Fruit fly (Drosophila melanogaster) whole organism, embryonic: Measurements from ENCODE around the gene CG31826.

Source experiments
- Abd-B ChIP-seq: fragments of 200-800 bp; sonication (Bioruptor generic); optimal IDR thresholded peaks from 2 replicates; lab custom pipeline; 2018; ENCODE audit warnings: missing biosample characterization, mild to moderate bottlenecking, missing genetic modification characterization, moderate library complexity
- Awh ChIP-seq: fragments of 200-800 bp; sonication (Bioruptor generic); IDR thresholded peaks from 2 replicates; pipeline ENCODE4, ENCODE4 v1.3.6; 2022; ENCODE audit warnings: missing biosample characterization, missing genetic modification characterization
- CG10274 ChIP-seq: fragments of 200-800 bp; sonication (Bioruptor generic); optimal IDR thresholded peaks from 3 replicates; lab custom pipeline; 2017; ENCODE audit warnings: missing biosample characterization, mild to moderate bottlenecking, missing genetic modification characterization
- CG10462 ChIP-seq: fragments of 200-800 bp; sonication (Bioruptor generic); optimal IDR thresholded peaks from 2 replicates; lab custom pipeline; 2016; ENCODE audit warnings: missing biosample characterization, missing genetic modification characterization
- CG11695 ChIP-seq: fragments of 200-800 bp; sonication (Bioruptor generic); IDR thresholded peaks from 3 replicates; pipeline ENCODE4 v1.3.6; 2022; ENCODE audit warnings: missing biosample characterization, missing genetic modification characterization
- CG12744 ChIP-seq: fragments of 200-800 bp; sonication (Bioruptor generic); optimal IDR thresholded peaks from 2 replicates; lab custom pipeline; 2016; ENCODE audit warnings: missing biosample characterization, missing genetic modification characterization
- CG14710 ChIP-seq: fragments of 200-800 bp; sonication (Bioruptor generic); optimal IDR thresholded peaks from 3 replicates; lab custom pipeline; 2019; ENCODE audit warnings: missing biosample characterization, mild to moderate bottlenecking, missing genetic modification characterization, moderate library complexity
- CG14965 ChIP-seq: fragments of 200-800 bp; sonication (Bioruptor generic); optimal IDR thresholded peaks from 2 replicates; lab custom pipeline; 2016; ENCODE audit warnings: missing biosample characterization, missing genetic modification characterization, borderline replicate concordance
- CG15269 ChIP-seq: fragments of 200-800 bp; sonication (Bioruptor generic); optimal IDR thresholded peaks from 2 replicates; lab custom pipeline; 2018; ENCODE audit warnings: missing biosample characterization, mild to moderate bottlenecking, missing genetic modification characterization, moderate library complexity
- CG16779 ChIP-seq: fragments of 200-800 bp; sonication (Bioruptor generic); IDR thresholded peaks from 2 replicates; pipeline ENCODE4 v1.3.6; 2022; ENCODE audit warnings: missing biosample characterization, missing genetic modification characterization
- CG18619 ChIP-seq: fragments of 200-800 bp; sonication (Bioruptor generic); optimal IDR thresholded peaks from 3 replicates; lab custom pipeline; 2017; ENCODE audit warnings: missing biosample characterization, mild to moderate bottlenecking, missing genetic modification characterization
- CG2116 ChIP-seq: fragments of 200-800 bp; sonication (Bioruptor generic); optimal IDR thresholded peaks from 3 replicates; lab custom pipeline; 2018; ENCODE audit warnings: missing biosample characterization, mild to moderate bottlenecking, missing genetic modification characterization
- CG2889 ChIP-seq: fragments of 200-800 bp; sonication (Bioruptor generic); IDR thresholded peaks from 3 replicates; pipeline ENCODE4 v1.3.6; 2022; ENCODE audit warnings: missing biosample characterization, missing genetic modification characterization
- CG30403 ChIP-seq: fragments of 200-800 bp; sonication (Bioruptor generic); optimal IDR thresholded peaks from 3 replicates; lab custom pipeline; 2016; ENCODE audit warnings: missing biosample characterization, missing genetic modification characterization
- CG32767 ChIP-seq: fragments of 200-800 bp; sonication (Bioruptor generic); IDR thresholded peaks from 2 replicates; pipeline ENCODE4 v1.3.6; 2022; ENCODE audit warnings: missing biosample characterization, missing genetic modification characterization
- CG3281 ChIP-seq: fragments of 200-800 bp; sonication (Bioruptor generic); optimal IDR thresholded peaks from 3 replicates; lab custom pipeline; 2017; ENCODE audit warnings: missing biosample characterization, mild to moderate bottlenecking, missing genetic modification characterization
- CG34376 ChIP-seq: fragments of 200-800 bp; sonication (Bioruptor generic); optimal IDR thresholded peaks from 2 replicates; lab custom pipeline; 2018; ENCODE audit warnings: missing biosample characterization, mild to moderate bottlenecking, missing genetic modification characterization
- CG6791 ChIP-seq: fragments of 200-800 bp; sonication (Bioruptor generic); IDR thresholded peaks from 3 replicates; pipeline ENCODE4 v1.3.6; 2022; ENCODE audit warnings: missing biosample characterization, missing genetic modification characterization; ENCODE audit not compliant: partially characterized antibody
- CG7839 ChIP-seq: fragments of 200-800 bp; sonication (Bioruptor generic); optimal IDR thresholded peaks from 3 replicates; lab custom pipeline; 2018; ENCODE audit warnings: missing biosample characterization, mild to moderate bottlenecking, missing genetic modification characterization, moderate library complexity
- CG8089 ChIP-seq: fragments of 200-800 bp; sonication (Bioruptor generic); optimal IDR thresholded peaks from 3 replicates; lab custom pipeline; 2016; ENCODE audit warnings: missing biosample characterization, missing genetic modification characterization
- CG8765 ChIP-seq: fragments of 200-800 bp; sonication (Bioruptor generic); IDR thresholded peaks from 2 replicates; pipeline ENCODE4 v1.3.6; 2022; ENCODE audit warnings: missing biosample characterization, missing genetic modification characterization
- CG8924 ChIP-seq: fragments of 200-800 bp; optimal IDR thresholded peaks from 3 replicates; lab custom pipeline; 2019; ENCODE audit warnings: missing biosample characterization, mild to moderate bottlenecking, missing genetic modification characterization, moderate library complexity
- Chrac-16 ChIP-seq: fragments of 200-800 bp; sonication (Bioruptor generic); optimal IDR thresholded peaks from 3 replicates; lab custom pipeline; 2016; ENCODE audit warnings: missing biosample characterization, missing genetic modification characterization
- Doc3 ChIP-seq: fragments of 200-800 bp; sonication (Bioruptor generic); IDR thresholded peaks from 3 replicates; pipeline ENCODE4 v1.3.6; 2022; ENCODE audit warnings: missing biosample characterization, missing genetic modification characterization; ENCODE audit not compliant: partially characterized antibody
- Dref ChIP-seq: fragments of 200-800 bp; sonication (Bioruptor generic); IDR thresholded peaks from 2 replicates; pipeline ENCODE4 v1.3.6; 2022; ENCODE audit warnings: missing biosample characterization, missing genetic modification characterization
- Fer3 ChIP-seq: fragments of 200-800 bp; sonication (Bioruptor generic); optimal IDR thresholded peaks from 2 replicates; lab custom pipeline; 2018; ENCODE audit warnings: missing biosample characterization, mild to moderate bottlenecking, missing genetic modification characterization, moderate library complexity
- H2.0 ChIP-seq: fragments of 200-800 bp; sonication (Bioruptor generic); IDR thresholded peaks from 2 replicates; pipeline ENCODE4 v1.3.6; 2022; ENCODE audit warnings: missing biosample characterization, missing genetic modification characterization
- HHEX ChIP-seq: fragments of 200-800 bp; sonication (Bioruptor generic); optimal IDR thresholded peaks from 3 replicates; lab custom pipeline; 2017; ENCODE audit warnings: missing biosample characterization, mild to moderate bottlenecking, missing genetic modification characterization, missing genetic modification reagents
- HLH3B ChIP-seq: fragments of 200-800 bp; sonication (Bioruptor generic); IDR thresholded peaks from 2 replicates; pipeline ENCODE4 v1.3.6; 2022; ENCODE audit warnings: missing biosample characterization, missing genetic modification characterization
- HmgD ChIP-seq: fragments of 200-800 bp; sonication (Bioruptor generic); optimal IDR thresholded peaks from 3 replicates; lab custom pipeline; 2016; ENCODE audit warnings: missing biosample characterization, missing genetic modification characterization
- HmgZ ChIP-seq: fragments of 200-800 bp; sonication (Bioruptor generic); optimal IDR thresholded peaks from 2 replicates; lab custom pipeline; 2018; ENCODE audit warnings: missing biosample characterization, mild to moderate bottlenecking, missing genetic modification characterization
- Hmx ChIP-seq: fragments of 200-800 bp; sonication (Bioruptor generic); optimal IDR thresholded peaks from 2 replicates; lab custom pipeline; 2016; ENCODE audit warnings: missing biosample characterization, missing genetic modification characterization
- Mes4 ChIP-seq: fragments of 200-800 bp; sonication (Bioruptor generic); optimal IDR thresholded peaks from 2 replicates; lab custom pipeline; 2016; ENCODE audit warnings: missing biosample characterization, missing genetic modification characterization
- Nf-YB ChIP-seq: fragments of 200-800 bp; sonication (Bioruptor generic); optimal IDR thresholded peaks from 3 replicates; lab custom pipeline; 2019; ENCODE audit warnings: missing biosample characterization, mild to moderate bottlenecking, missing genetic modification characterization, moderate library complexity
- Opbp ChIP-seq: fragments of 200-800 bp; sonication (Bioruptor generic); IDR thresholded peaks from 3 replicates; pipeline ENCODE4 v1.3.6; 2022; ENCODE audit warnings: missing biosample characterization, missing genetic modification characterization; ENCODE audit not compliant: partially characterized antibody
- Tbp ChIP-seq: fragments of >200 bp; optimal IDR thresholded peaks from 2 replicates; lab custom pipeline; 2018; ENCODE audit warnings: missing biosample characterization, missing genetic modification characterization
- Xbp1 ChIP-seq: fragments of 200-800 bp; sonication (Bioruptor generic); optimal IDR thresholded peaks from 3 replicates; lab custom pipeline; 2016; ENCODE audit warnings: missing biosample characterization, mild to moderate bottlenecking, missing genetic modification characterization
- ato ChIP-seq: fragments of 200-800 bp; sonication (Bioruptor generic); IDR thresholded peaks from 2 replicates; pipeline ENCODE4 v1.3.6; 2022; ENCODE audit warnings: missing biosample characterization, missing genetic modification characterization; ENCODE audit not compliant: partially characterized antibody
- ci ChIP-seq: fragments of 200-800 bp; sonication (Bioruptor generic); IDR thresholded peaks from 3 replicates; pipeline ENCODE4 v1.3.6; 2022; ENCODE audit warnings: missing biosample characterization, missing genetic modification characterization
- gsb ChIP-seq: fragments of 200-800 bp; sonication (Bioruptor generic); IDR thresholded peaks from 2 replicates; pipeline ENCODE4 v1.3.6; 2022; ENCODE audit warnings: missing biosample characterization, missing genetic modification characterization
- lab ChIP-seq: fragments of 200-800 bp; sonication (Bioruptor generic); optimal IDR thresholded peaks from 3 replicates; lab custom pipeline; 2017; ENCODE audit warnings: missing biosample characterization, missing genetic modification characterization, mild to moderate bottlenecking, moderate library complexity, missing genetic modification reagents
- p53 ChIP-seq: fragments of 200-800 bp; sonication (Bioruptor generic); optimal IDR thresholded peaks from 2 replicates; lab custom pipeline; 2016; ENCODE audit warnings: missing biosample characterization, missing genetic modification characterization
- run ChIP-seq: fragments of 200-800 bp; sonication (Bioruptor generic); optimal IDR thresholded peaks from 3 replicates; lab custom pipeline; 2018; ENCODE audit warnings: missing biosample characterization, mild to moderate bottlenecking, missing genetic modification characterization
- sc ChIP-seq, 3 experiments: fragments of >200 bp in 2 of 3; fragments of 200-800 bp in 1 of 3; sonication (Bioruptor generic) in 1 of 3; optimal IDR thresholded peaks; 2 replicates in 2 of 3; 3 replicates in 1 of 3; lab custom pipeline; 2017; ENCODE audit warnings: mild to moderate bottlenecking in 1 of 3, missing biosample characterization in 1 of 3, missing genetic modification characterization in 1 of 3, missing genetic modification reagents in 1 of 3
- sisA ChIP-seq: fragments of 200-800 bp; sonication (Bioruptor generic); IDR thresholded peaks from 2 replicates; pipeline ENCODE4 v1.3.6; 2022; ENCODE audit warnings: missing biosample characterization, missing genetic modification characterization
- stc ChIP-seq: fragments of 200-800 bp; sonication (Bioruptor generic); IDR thresholded peaks from 2 replicates; pipeline ENCODE4 v1.3.6; 2022; ENCODE audit warnings: missing biosample characterization, missing genetic modification characterization
- tin ChIP-seq: fragments of 200-800 bp; sonication (Bioruptor generic); optimal IDR thresholded peaks from 3 replicates; lab custom pipeline; 2016; ENCODE audit warnings: missing biosample characterization, missing genetic modification characterization
- vvl ChIP-seq: fragments of 200-800 bp; sonication (Bioruptor generic); IDR thresholded peaks from 2 replicates; pipeline ENCODE4 v1.3.6; 2022; ENCODE audit warnings: missing biosample characterization, missing genetic modification characterization

Gene CG31826

dm6 chr2L:15761409-15762407 is 11.2 kb downstream of the CG31826 start (continued):
- TF ChIP-seq sisA (peak; percentile 81), CG15269 (tag; lab: Kevin White, UChicago) (peak; percentile 83), HmgD (no peak), CG11695 (GFP tag; lab: Robert Waterston, UW) (peak; percentile 87), CG8089 (GFP tag; lab: Kevin White, UChicago) (peak; percentile 48), lab (GFP tag; lab: Kevin White, UChicago) (peak; percentile 68), sc (optimal IDR thresholded peaks at IDR 0.05; lab: Kevin White, UChicago) (no peak), sc (GFP tag; optimal IDR thresholded peaks at IDR 0.05; lab: Kevin White, UChicago) (peak; percentile 45), CG8924 (peak; percentile 85), Opbp (GFP tag; lab: Robert Waterston, UW) (no peak), Abd-B (GFP tag; lab: Kevin White, UChicago) (peak; percentile 55), ato (no peak), Doc3 (GFP tag; lab: Robert Waterston, UW) (no peak), gsb (GFP tag; lab: Robert Waterston, UW) (no peak), HLH3B (GFP tag; lab: Robert Waterston, UW) (peak; percentile 82), HmgZ (tag; lab: Kevin White, UChicago) (no peak), CG2116 (GFP tag; lab: Kevin White, UChicago) (no peak), CG10274 (GFP tag; lab: Kevin White, UChicago) (no peak), CG34376 (GFP tag; lab: Kevin White, UChicago) (no peak), CG30403 (GFP tag; lab: Kevin White, UChicago) (peak; percentile 70), H2.0 (peak; percentile 72), Mes4 (GFP tag; lab: Kevin White, UChicago) (peak; percentile 19), Tbp (GFP tag; lab: Kevin White, UChicago) (no peak), CG18619 (GFP tag; lab: Kevin White, UChicago) (peak; percentile 51), vvl (GFP tag; lab: Robert Waterston, UW) (peak; percentile 90), Xbp1 (GFP tag; lab: Kevin White, UChicago) (peak; percentile 65), Fer3 (tag; lab: Kevin White, UChicago) (peak; percentile 58), CG3281 (GFP tag; lab: Kevin White, UChicago) (peak; percentile 51), CG32767 (GFP tag; lab: Robert Waterston, UW) (peak; percentile 86), run (no peak), CG6791 (no peak), Chrac-16 (peak; percentile 59), p53 (GFP tag; lab: Kevin White, UChicago) (no peak), CG12744 (no peak), CG16779 (no peak), Nf-YB (GFP tag; lab: Kevin White, UChicago) (peak; percentile 54), CG8765 (GFP tag; lab: Robert Waterston, UW) (peak; percentile 58), CG14710 (peak; percentile 71), Dref (no peak), CG10462 (GFP tag; lab: Kevin White, UChicago) (peak; percentile 24), stc (peak; percentile 80), CG7839 (tag; lab: Kevin White, UChicago) (peak; percentile 80), ci (GFP tag; lab: Robert Waterston, UW) (peak; percentile 82), CG2889 (GFP tag; lab: Robert Waterston, UW) (peak; percentile 58; the same call in 1 of the 3 replicates), Hmx (no peak), HHEX (GFP tag; lab: Kevin White, UChicago) (peak; percentile 58), Awh (GFP tag; lab: Robert Waterston, UW) (peak; percentile 77; the same call in 1 of the 2 replicates), tin (GFP tag; lab: Kevin White, UChicago) (peak; percentile 55), CG14965 (no peak)
